Worm (Caenorhabditis elegans) whole organism, young adult: ENCODE measurements around the gene H27A22.1.

Experiments
- Y95B8A.8 ChIP-seq: fragments of 200-800 bp; sonication (Bioruptor generic); IDR thresholded peaks from 2 replicates; pipeline ENCODE4 v1.3.6; 2022; ENCODE audit warnings: missing genetic modification reagents, missing genetic modification characterization, missing compliant biosample characterization
- ama-1 ChIP-seq, 3 experiments: fragments of 150-350 bp in 1 of 3; sonication (generic microtip) in 2 of 3; optimal IDR thresholded peaks; 2 replicates each; lab custom pipeline; 2014 to 2018; ENCODE audit warnings: missing biosample characterization in 2 of 3, missing genetic modification characterization in 2 of 3, missing genetic modification reagents in 2 of 3
- athp-1 ChIP-seq: sonication (generic microtip); optimal IDR thresholded peaks from 2 replicates; lab custom pipeline; 2017; ENCODE audit warnings: mild to moderate bottlenecking, missing genetic modification characterization, missing compliant biosample characterization
- ccch-3 ChIP-seq: fragments of 200-800 bp; sonication (Bioruptor generic); optimal IDR thresholded peaks from 2 replicates; lab custom pipeline; 2018; ENCODE audit warnings: mild to moderate bottlenecking, missing genetic modification characterization, missing compliant biosample characterization
- ceh-40 ChIP-seq: fragments of 200-800 bp; sonication (Bioruptor generic); IDR thresholded peaks from 2 replicates; pipeline ENCODE4 v1.3.6; 2022; ENCODE audit warnings: missing genetic modification characterization, missing compliant biosample characterization
- ets-4 ChIP-seq: fragments of 200-800 bp; sonication (Bioruptor generic); optimal IDR thresholded peaks from 2 replicates; lab custom pipeline; 2018; ENCODE audit warnings: mild to moderate bottlenecking, missing genetic modification characterization, missing compliant biosample characterization
- lin-54 ChIP-seq: fragments of 200-800 bp; sonication (Bioruptor generic); optimal IDR thresholded peaks from 2 replicates; lab custom pipeline; 2018; ENCODE audit warnings: mild to moderate bottlenecking, missing genetic modification characterization, missing compliant biosample characterization
- madf-8 ChIP-seq: fragments of 200-800 bp; sonication (Bioruptor generic); conservative IDR thresholded peaks from 2 replicates; pipeline ENCODE4 v1.3.6; 2022; ENCODE audit warnings: missing genetic modification reagents, missing genetic modification characterization, missing compliant biosample characterization
- mes-4 ChIP-seq: sonication (generic microtip); optimal IDR thresholded peaks from 2 replicates; lab custom pipeline; 2016; ENCODE audit warnings: missing genotype, missing genetic modification characterization, missing compliant biosample characterization
- snpc-3.4 ChIP-seq: sonication (generic microtip); optimal IDR thresholded peaks from 2 replicates; lab custom pipeline; 2017; ENCODE audit warnings: missing genetic modification characterization, mild to moderate bottlenecking, missing compliant biosample characterization, antibody characterized with exemption, moderate library complexity, missing genotype, missing genetic modification reagents
- tbp1 ChIP-seq: fragments of 200-800 bp; sonication (Bioruptor generic); optimal IDR thresholded peaks from 2 replicates; lab custom pipeline; 2018; ENCODE audit warnings: mild to moderate bottlenecking, missing genetic modification characterization, missing compliant biosample characterization
- unc-62 ChIP-seq: fragments of 150-350 bp; optimal IDR thresholded peaks from 2 replicates; lab custom pipeline; 2014; ENCODE audit warnings: missing biosample characterization, missing genetic modification reagents, missing genetic modification characterization
- ztf-28 ChIP-seq: fragments of 200-800 bp; sonication (Bioruptor generic); IDR thresholded peaks from 2 replicates; pipeline ENCODE4 v1.3.6; 2022; ENCODE audit warnings: missing genetic modification reagents, missing genetic modification characterization, missing compliant biosample characterization

- TF ChIP-seq tbp1 (no peak), snpc-3.4 (no peak), ztf-28 (GFP tag; lab: Robert Waterston, UW) (no peak), lin-54 (GFP tag; lab: Kevin White, UChicago) (no peak), mes-4 (tag; lab: Kevin White, UChicago) (no peak), ets-4 (no peak), athp-1 (tag; lab: Kevin White, UChicago) (no peak), Y95B8A.8 (GFP tag; lab: Robert Waterston, UW) (no peak), ama-1 (optimal IDR thresholded peaks at IDR 0.05; lab: Kevin White, UChicago) (no peak), ama-1 (GFP tag; optimal IDR thresholded peaks at IDR 0.05; lab: Kevin White, UChicago) (no peak), ceh-40 (GFP tag; lab: Robert Waterston, UW) (no peak), madf-8 (no peak), unc-62 (GFP tag; lab: Kevin White, UChicago) (no peak), ccch-3 (no peak)
Measured at ce11 chrV:10654165-10654564, 51.8 kb downstream of the H27A22.1 start, which contains the start of gene ugt-35.
